Worm (Caenorhabditis elegans) whole organism, L1 larva: ENCODE results near the gene ilys-5.

Source experiments
- F16B12.6 ChIP-seq: fragments of 150-350 bp; optimal IDR thresholded peaks from 2 replicates; lab custom pipeline; 2014; ENCODE audit warnings: missing biosample characterization, missing genetic modification characterization
- alr-1 ChIP-seq: fragments of 200-800 bp; sonication (Bioruptor generic); optimal IDR thresholded peaks from 2 replicates; lab custom pipeline; 2018; ENCODE audit warnings: borderline replicate concordance, mild to moderate bottlenecking, missing genetic modification characterization, missing compliant biosample characterization
- blmp-1 ChIP-seq: fragments of 150-350 bp; optimal IDR thresholded peaks from 2 replicates; lab custom pipeline; 2014; ENCODE audit warnings: missing biosample characterization, missing genetic modification characterization
- ceh-63 ChIP-seq: fragments of 200-800 bp; sonication (Bioruptor generic); optimal IDR thresholded peaks from 2 replicates; lab custom pipeline; 2018; ENCODE audit warnings: mild to moderate bottlenecking, missing genetic modification characterization, missing compliant biosample characterization
- ceh-82 ChIP-seq, 3 experiments: fragments of 150-350 bp in 1 of 3; sonication (generic microtip) in 2 of 3; optimal IDR thresholded peaks; 2 replicates each; lab custom pipeline; 2014 to 2017; ENCODE audit warnings: missing biosample characterization in 3 of 3, missing genetic modification characterization in 3 of 3
- ceh-90 ChIP-seq: sonication (generic microtip); optimal IDR thresholded peaks from 2 replicates; lab custom pipeline; 2016; ENCODE audit warnings: missing genetic modification characterization, missing compliant biosample characterization
- ces-1 ChIP-seq: fragments of 150-350 bp; optimal IDR thresholded peaks from 2 replicates; lab custom pipeline; 2014; ENCODE audit warnings: missing biosample characterization, missing genetic modification reagents, missing genetic modification characterization
- dpl-1 ChIP-seq, 3 experiments: fragments of 150-350 bp in 2 of 3; sonication (generic microtip) in 1 of 3; optimal IDR thresholded peaks; 2 replicates each; lab custom pipeline; 2014 to 2017; ENCODE audit warnings: missing biosample characterization in 3 of 3, missing genetic modification characterization in 3 of 3, missing genetic modification reagents in 3 of 3
- dsc-1 ChIP-seq: sonication (generic microtip); optimal IDR thresholded peaks from 2 replicates; lab custom pipeline; 2016; ENCODE audit warnings: mild to moderate bottlenecking, missing genetic modification characterization, missing compliant biosample characterization
- efl-3 ChIP-seq: fragments of 200-800 bp; sonication (Bioruptor generic); optimal IDR thresholded peaks from 2 replicates; lab custom pipeline; 2018; ENCODE audit warnings: mild to moderate bottlenecking, missing genetic modification characterization, missing compliant biosample characterization
- elt-2 ChIP-seq: sonication (generic microtip); optimal IDR thresholded peaks from 2 replicates; lab custom pipeline; 2016; ENCODE audit warnings: missing genetic modification characterization, mild to moderate bottlenecking, inconsistent platforms, missing compliant biosample characterization, missing genetic modification reagents
- elt-3 ChIP-seq, 6 experiments: fragments of 150-350 bp in 1 of 6; sonication (generic microtip); optimal IDR thresholded peaks; 2 replicates each; lab custom pipeline; 2017 to 2018; ENCODE audit warnings: missing biosample characterization in 6 of 6, missing genetic modification characterization in 6 of 6, inconsistent platforms in 1 of 6
- fkh-10 ChIP-seq: sonication (generic microtip); optimal IDR thresholded peaks from 2 replicates; lab custom pipeline; 2017; ENCODE audit warnings: missing biosample characterization, missing genetic modification reagents, missing genetic modification characterization
- fkh-8 ChIP-seq: sonication (generic microtip); optimal IDR thresholded peaks from 2 replicates; lab custom pipeline; 2016; ENCODE audit warnings: mild to moderate bottlenecking, missing genetic modification characterization, missing compliant biosample characterization
- fos-1 ChIP-seq: fragments of 150-350 bp; optimal IDR thresholded peaks from 2 replicates; lab custom pipeline; 2014; ENCODE audit warnings: missing biosample characterization, missing genetic modification characterization
- grh-1 ChIP-seq: fragments of 200-800 bp; sonication (Bioruptor generic); IDR thresholded peaks from 2 replicates; pipeline ENCODE4 v1.3.6; 2022; ENCODE audit warnings: missing genetic modification reagents, missing genetic modification characterization, missing compliant biosample characterization
- hlh-17 ChIP-seq: fragments of 200-800 bp; sonication (Bioruptor generic); optimal IDR thresholded peaks from 2 replicates; lab custom pipeline; 2018; ENCODE audit warnings: missing genetic modification characterization, mild to moderate bottlenecking, missing compliant biosample characterization, moderate library complexity, borderline replicate concordance
- hlh-4 ChIP-seq: sonication (generic microtip); optimal IDR thresholded peaks from 2 replicates; lab custom pipeline; 2016; ENCODE audit warnings: mild to moderate bottlenecking, missing genetic modification characterization, missing compliant biosample characterization
- jun-1 ChIP-seq: fragments of 150-350 bp; optimal IDR thresholded peaks from 2 replicates; lab custom pipeline; 2014; ENCODE audit warnings: missing biosample characterization, missing genetic modification reagents, missing genetic modification characterization
- lin-14 ChIP-seq: fragments of 200-800 bp; sonication (Bioruptor generic); optimal IDR thresholded peaks from 2 replicates; lab custom pipeline; 2018; ENCODE audit warnings: mild to moderate bottlenecking, missing genetic modification characterization, moderate library complexity, missing compliant biosample characterization
- lin-15B ChIP-seq: fragments of 150-350 bp; sonication (generic microtip); optimal IDR thresholded peaks from 3 replicates; lab custom pipeline; 2014; ENCODE audit warnings: missing biosample characterization, missing genetic modification characterization
- lin-35 ChIP-seq, 2 experiments: fragments of 150-350 bp; optimal IDR thresholded peaks; 2 replicates each; lab custom pipeline; 2014; ENCODE audit warnings: missing biosample characterization in 2 of 2, missing genetic modification characterization in 2 of 2, missing genetic modification reagents in 2 of 2
- lsy-2 ChIP-seq, 2 experiments: fragments of 150-350 bp; optimal IDR thresholded peaks; 2 replicates each; lab custom pipeline; 2014; ENCODE audit warnings: missing biosample characterization in 2 of 2, missing genetic modification characterization in 2 of 2
- mab-9 ChIP-seq: fragments of 200-800 bp; sonication (Bioruptor generic); IDR thresholded peaks from 2 replicates; pipeline ENCODE4 v1.3.6; 2022; ENCODE audit warnings: missing genetic modification reagents, missing genetic modification characterization, missing compliant biosample characterization
- mef-2 ChIP-seq: fragments of 150-350 bp; optimal IDR thresholded peaks from 2 replicates; lab custom pipeline; 2014; ENCODE audit warnings: missing biosample characterization, missing genetic modification characterization
- nhr-11 ChIP-seq: fragments of 150-350 bp; optimal IDR thresholded peaks from 2 replicates; lab custom pipeline; 2014; ENCODE audit warnings: missing biosample characterization, missing genetic modification characterization
- nhr-20 ChIP-seq: sonication (generic microtip); optimal IDR thresholded peaks from 2 replicates; lab custom pipeline; 2016; ENCODE audit warnings: mild to moderate bottlenecking, missing genetic modification characterization, missing compliant biosample characterization
- nhr-237 ChIP-seq: fragments of 150-350 bp; optimal IDR thresholded peaks from 2 replicates; lab custom pipeline; 2014; ENCODE audit warnings: missing biosample characterization, missing genetic modification characterization
- nhr-47 ChIP-seq: sonication (generic microtip); optimal IDR thresholded peaks from 2 replicates; lab custom pipeline; 2016; ENCODE audit warnings: mild to moderate bottlenecking, missing genetic modification characterization, moderate library complexity, missing compliant biosample characterization
- nhr-71 ChIP-seq: sonication (generic microtip); optimal IDR thresholded peaks from 2 replicates; lab custom pipeline; 2016; ENCODE audit warnings: mild to moderate bottlenecking, missing genetic modification characterization, moderate library complexity, missing compliant biosample characterization
- nhr-76 ChIP-seq: sonication (generic microtip); optimal IDR thresholded peaks from 2 replicates; lab custom pipeline; 2017; ENCODE audit warnings: missing biosample characterization, missing genetic modification characterization
- nhr-77 ChIP-seq: fragments of 150-350 bp; optimal IDR thresholded peaks from 2 replicates; lab custom pipeline; 2014; ENCODE audit warnings: missing biosample characterization, missing genetic modification characterization
- nhr-85 ChIP-seq: sonication (generic microtip); peaks from one replicate; lab custom pipeline; 2016; ENCODE audit warnings: missing genetic modification characterization, inconsistent platforms, missing compliant biosample characterization
- pag-3 ChIP-seq: sonication (generic microtip); optimal IDR thresholded peaks from 2 replicates; lab custom pipeline; 2017; ENCODE audit warnings: missing genetic modification characterization, mild to moderate bottlenecking, missing compliant biosample characterization, antibody characterized with exemption, borderline replicate concordance; ENCODE audit not compliant: insufficient read depth
- snu-23 ChIP-seq: sonication (generic microtip); optimal IDR thresholded peaks from 2 replicates; lab custom pipeline; 2016; ENCODE audit warnings: missing genetic modification characterization, missing compliant biosample characterization
- sptf-1 ChIP-seq: fragments of 150-350 bp; optimal IDR thresholded peaks from 2 replicates; lab custom pipeline; 2014; ENCODE audit warnings: missing biosample characterization, missing genetic modification characterization
- tbx-2 ChIP-seq: sonication (generic microtip); optimal IDR thresholded peaks from 2 replicates; lab custom pipeline; 2016; ENCODE audit warnings: missing genetic modification characterization, missing compliant biosample characterization
- tlp-1 ChIP-seq: fragments of 150-350 bp; optimal IDR thresholded peaks from 2 replicates; lab custom pipeline; 2014; ENCODE audit warnings: missing biosample characterization, missing genetic modification characterization
- unc-130 ChIP-seq: fragments of 150-350 bp; optimal IDR thresholded peaks from 2 replicates; lab custom pipeline; 2017; ENCODE audit warnings: missing biosample characterization, missing genetic modification characterization, inconsistent platforms
- unc-62 ChIP-seq: fragments of 150-350 bp; optimal IDR thresholded peaks from 2 replicates; lab custom pipeline; 2014; ENCODE audit warnings: missing biosample characterization, missing genetic modification reagents, missing genetic modification characterization
- unc-86 ChIP-seq: sonication (generic microtip); optimal IDR thresholded peaks from 2 replicates; lab custom pipeline; 2016; ENCODE audit warnings: missing genetic modification characterization, missing compliant biosample characterization
- xbp-1 ChIP-seq: sonication (generic microtip); optimal IDR thresholded peaks from 2 replicates; lab custom pipeline; 2016; ENCODE audit warnings: missing genetic modification characterization, missing compliant biosample characterization
- zag-1 ChIP-seq: fragments of 150-350 bp; optimal IDR thresholded peaks from 2 replicates; lab custom pipeline; 2014; ENCODE audit warnings: missing biosample characterization, missing genetic modification characterization
- ztf-4 ChIP-seq: fragments of 150-350 bp; optimal IDR thresholded peaks from 2 replicates; lab custom pipeline; 2014; ENCODE audit warnings: missing biosample characterization, missing genetic modification characterization

The ilys-5 gene

ce11 chrX:6518537-6518936 lies 18.1 kb downstream of the ilys-5 start, which contains the start of gene ets-4 (continued):
- TF ChIP-seq hlh-4 (tag; lab: Kevin White, UChicago) (no peak), tlp-1 (tag; lab: Kevin White, UChicago) (peak; percentile 35)

ce11 chrX:6517025-6517770 lies 19.4 kb downstream of the ilys-5 start:
- TF ChIP-seq lin-35 (GFP tag; optimal IDR thresholded peaks at IDR 0.05; lab: Kevin White, UChicago) = peak in 1 of 2 experiments; percentile 26
- peak; percentile 95 for TF ChIP-seq elt-2 (tag; lab: Kevin White, UChicago)
- no peak for TF ChIP-seq lsy-2 (tag; optimal IDR thresholded peaks at IDR 0.05; lab: Kevin White, UChicago)
- peak; percentile 42 for TF ChIP-seq nhr-71
- TF ChIP-seq nhr-76 (tag; lab: Kevin White, UChicago) = no peak

- TF ChIP-seq zag-1 (tag; lab: Kevin White, UChicago) (no peak), blmp-1 (tag; lab: Kevin White, UChicago) (peak; percentile 100), tlp-1 (tag; lab: Kevin White, UChicago) (no peak)
These were observed 21.4 kb downstream of the ilys-5 start for ce11 chrX:6515267-6515666.

ce11 chrX:6514466-6514865 lies 22.2 kb downstream of the ilys-5 start:
- no peak for TF ChIP-seq dsc-1 (tag; lab: Kevin White, UChicago)
- no peak for TF ChIP-seq unc-86 (tag; lab: Kevin White, UChicago)
- no peak for TF ChIP-seq zag-1 (tag; lab: Kevin White, UChicago)
- TF ChIP-seq ceh-82 (tag; optimal IDR thresholded peaks at IDR 0.05; lab: Kevin White, UChicago) = no peak
- peak; percentile 5 for TF ChIP-seq nhr-20 (tag; lab: Kevin White, UChicago)
- TF ChIP-seq hlh-17 (GFP tag; lab: Kevin White, UChicago) = no peak
- no peak for TF ChIP-seq lin-15B
- TF ChIP-seq unc-62 (GFP tag; lab: Kevin White, UChicago) = no peak
- peak; percentile 45 for TF ChIP-seq elt-2 (tag; lab: Kevin White, UChicago)
- TF ChIP-seq sptf-1 (tag; lab: Kevin White, UChicago) = no peak
- no peak for TF ChIP-seq F16B12.6 (tag; lab: Kevin White, UChicago)
- TF ChIP-seq fkh-10 = no peak
- TF ChIP-seq snu-23 (GFP tag; lab: Kevin White, UChicago) = no peak
- no peak for TF ChIP-seq mab-9 (GFP tag; lab: Robert Waterston, UW)
- no peak for TF ChIP-seq ztf-4 (tag; lab: Kevin White, UChicago)
- TF ChIP-seq nhr-71 = no peak
- TF ChIP-seq nhr-77 (tag; lab: Kevin White, UChicago) = no peak
- no peak for TF ChIP-seq dpl-1 (GFP tag; optimal IDR thresholded peaks at IDR 0.05; lab: Kevin White, UChicago)
- TF ChIP-seq lsy-2 (tag; optimal IDR thresholded peaks at IDR 0.05; lab: Kevin White, UChicago) = no peak
- TF ChIP-seq ceh-90 (tag; lab: Kevin White, UChicago) = no peak
- TF ChIP-seq ceh-63 (GFP tag; lab: Kevin White, UChicago) = no peak
- TF ChIP-seq elt-3 (tag; optimal IDR thresholded peaks at IDR 0.05; lab: Kevin White, UChicago) = peak in 5 of 6 experiments; percentile 41 to 75 (median 56)
- TF ChIP-seq grh-1 (GFP tag; lab: Robert Waterston, UW) = no peak
- TF ChIP-seq nhr-11 = no peak
- no peak for TF ChIP-seq fkh-8 (tag; lab: Kevin White, UChicago)
- no peak for TF ChIP-seq efl-3 (GFP tag; lab: Kevin White, UChicago)
- no peak for TF ChIP-seq nhr-47 (tag; lab: Kevin White, UChicago)
- TF ChIP-seq lin-14 = peak; percentile 18
- no peak for TF ChIP-seq jun-1 (tag; lab: Kevin White, UChicago)
- TF ChIP-seq fos-1 = no peak
- TF ChIP-seq ces-1 (GFP tag; lab: Kevin White, UChicago) = no peak
- no peak for TF ChIP-seq xbp-1
- no peak for TF ChIP-seq nhr-237 (tag; lab: Kevin White, UChicago)
- TF ChIP-seq nhr-76 (tag; lab: Kevin White, UChicago) = no peak
- TF ChIP-seq nhr-85 (tag; lab: Kevin White, UChicago) = no peak
- no peak for TF ChIP-seq unc-130 (tag; lab: Kevin White, UChicago)
- TF ChIP-seq tbx-2 (tag; lab: Kevin White, UChicago) = no peak
- no peak for TF ChIP-seq pag-3 (tag; lab: Kevin White, UChicago)
- no peak for TF ChIP-seq alr-1 (tag; lab: Kevin White, UChicago)
- peak; percentile 78 for TF ChIP-seq blmp-1 (tag; lab: Kevin White, UChicago)
- no peak for TF ChIP-seq mef-2 (tag; lab: Kevin White, UChicago)
